Worm (Caenorhabditis elegans) whole organism, L4 larva: ENCODE measurements around the gene C29E4.17.

Source experiments
- F37D6.2 ChIP-seq: sonication (generic microtip); optimal IDR thresholded peaks from 2 replicates; lab custom pipeline; 2016; ENCODE audit warnings: mild to moderate bottlenecking, missing genetic modification characterization, missing compliant biosample characterization
- F44E2.7 ChIP-seq: fragments of 200-800 bp; sonication (Bioruptor generic); IDR thresholded peaks from 2 replicates; pipeline ENCODE4 v2.1.2; 2022; ENCODE audit warnings: missing genetic modification characterization, missing compliant biosample characterization
- F49E8.2 ChIP-seq: sonication (generic microtip); optimal IDR thresholded peaks from 2 replicates; lab custom pipeline; 2016; ENCODE audit warnings: missing compliant biosample characterization, mild to moderate bottlenecking, missing genetic modification characterization, borderline replicate concordance
- T20F7.1 ChIP-seq: fragments of 200-800 bp; sonication (Bioruptor generic); optimal IDR thresholded peaks from 2 replicates; lab custom pipeline; 2018; ENCODE audit warnings: mild to moderate bottlenecking, missing genetic modification characterization, missing compliant biosample characterization
- Y48G9A.11 ChIP-seq: fragments of 200-800 bp; sonication (Bioruptor generic); IDR thresholded peaks from 2 replicates; pipeline ENCODE4 v1.3.6; 2022; ENCODE audit warnings: missing genetic modification reagents, missing genetic modification characterization, missing compliant biosample characterization
- Y5F2A.4 ChIP-seq: fragments of 200-800 bp; sonication (Bioruptor generic); optimal IDR thresholded peaks from 2 replicates; lab custom pipeline; 2018; ENCODE audit warnings: mild to moderate bottlenecking, missing genetic modification characterization, missing compliant biosample characterization
- ZK546.5 ChIP-seq, 2 experiments: sonication (generic microtip); optimal IDR thresholded peaks; 2 replicates each; lab custom pipeline; 2017; ENCODE audit warnings: missing biosample characterization in 2 of 2, missing genetic modification characterization in 2 of 2
- aha-1 ChIP-seq: fragments of 150-350 bp; peaks from one replicate; lab custom pipeline; 2014; ENCODE audit warnings: missing biosample characterization, missing genetic modification characterization
- ceh-32 ChIP-seq: sonication (generic microtip); optimal IDR thresholded peaks from 2 replicates; lab custom pipeline; 2016; ENCODE audit warnings: mild to moderate bottlenecking, missing genetic modification characterization, missing compliant biosample characterization; ENCODE audit not compliant: poor library complexity
- ceh-44 ChIP-seq: fragments of 200-800 bp; sonication (Bioruptor generic); IDR thresholded peaks from 2 replicates; pipeline ENCODE4 v1.3.6; 2022; ENCODE audit warnings: missing genetic modification reagents, missing genetic modification characterization, missing compliant biosample characterization
- ces-1 ChIP-seq: fragments of 150-350 bp; sonication (generic microtip); optimal IDR thresholded peaks from 4 replicates; lab custom pipeline; 2014; ENCODE audit warnings: missing biosample characterization, missing genetic modification reagents, missing genetic modification characterization
- dpl-1 ChIP-seq: fragments of 150-350 bp; optimal IDR thresholded peaks from 2 replicates; lab custom pipeline; 2014; ENCODE audit warnings: missing biosample characterization, missing genetic modification reagents, missing genetic modification characterization
- dve-1 ChIP-seq: sonication (generic microtip); optimal IDR thresholded peaks from 2 replicates; lab custom pipeline; 2017; ENCODE audit warnings: antibody characterized with exemption, mild to moderate bottlenecking, missing genetic modification characterization, missing compliant biosample characterization; ENCODE audit not compliant: insufficient read depth
- fkh-10 ChIP-seq: fragments of 150-350 bp; optimal IDR thresholded peaks from 2 replicates; lab custom pipeline; 2014; ENCODE audit warnings: missing biosample characterization, missing genetic modification reagents, missing genetic modification characterization
- hif-1 ChIP-seq, 2 experiments: sonication (generic microtip); optimal IDR thresholded peaks; 2 replicates each; lab custom pipeline; 2016 to 2017; ENCODE audit warnings: missing compliant biosample characterization in 2 of 2, missing genetic modification characterization in 2 of 2, missing genetic modification reagents in 2 of 2, missing genotype in 2 of 2, mild to moderate bottlenecking in 1 of 2
- hlh-30 ChIP-seq: sonication (generic microtip); optimal IDR thresholded peaks from 2 replicates; lab custom pipeline; 2017; ENCODE audit warnings: antibody characterized with exemption, mild to moderate bottlenecking, missing genetic modification characterization, missing compliant biosample characterization; ENCODE audit not compliant: insufficient read depth
- hmg-1.1 ChIP-seq: fragments of 200-800 bp; sonication (Bioruptor generic); IDR thresholded peaks from 2 replicates; pipeline ENCODE4 v1.3.6; 2022; ENCODE audit warnings: missing genetic modification reagents, missing genetic modification characterization, missing compliant biosample characterization
- lim-7 ChIP-seq: fragments of 200-800 bp; sonication (Bioruptor generic); IDR thresholded peaks from 2 replicates; pipeline ENCODE4 v1.3.6; 2022; ENCODE audit warnings: missing genetic modification characterization, missing compliant biosample characterization
- lin-1 ChIP-seq: fragments of 200-800 bp; sonication (Bioruptor generic); IDR thresholded peaks from 2 replicates; pipeline ENCODE4 v1.3.6; 2022; ENCODE audit warnings: missing genetic modification reagents, missing genetic modification characterization, missing compliant biosample characterization
- lin-13 ChIP-seq: fragments of 150-350 bp; optimal IDR thresholded peaks from 2 replicates; lab custom pipeline; 2014; ENCODE audit warnings: missing biosample characterization, missing genetic modification reagents, missing genetic modification characterization
- lin-29 ChIP-seq: fragments of 200-800 bp; sonication (Bioruptor generic); IDR thresholded peaks from 2 replicates; pipeline ENCODE4 v1.3.6; 2022; ENCODE audit warnings: missing genetic modification reagents, missing genetic modification characterization, missing compliant biosample characterization
- lin-39 ChIP-seq: fragments of 150-350 bp; optimal IDR thresholded peaks from 2 replicates; lab custom pipeline; 2014; ENCODE audit warnings: missing biosample characterization, missing genetic modification reagents, missing genetic modification characterization
- lsy-2 ChIP-seq, 2 experiments: fragments of 150-350 bp in 1 of 2; sonication (generic microtip) in 1 of 2; optimal IDR thresholded peaks; 2 replicates each; lab custom pipeline; 2014 to 2017; ENCODE audit warnings: missing biosample characterization in 2 of 2, missing genetic modification characterization in 2 of 2
- madf-5 ChIP-seq, 2 experiments: fragments of 200-800 bp; sonication (Bioruptor generic); IDR thresholded peaks; 2 replicates each; pipeline ENCODE4 v1.3.6; 2022; ENCODE audit warnings: missing compliant biosample characterization in 2 of 2, missing genetic modification characterization in 2 of 2
- mdt-29 ChIP-seq: fragments of 200-800 bp; sonication (Bioruptor generic); IDR thresholded peaks from 2 replicates; pipeline ENCODE4 v1.3.6; 2022; ENCODE audit warnings: missing genetic modification reagents, missing genetic modification characterization, missing compliant biosample characterization
- mep-1 ChIP-seq: fragments of 150-350 bp; sonication (generic microtip); optimal IDR thresholded peaks from 3 replicates; lab custom pipeline; 2014; ENCODE audit warnings: missing biosample characterization, missing genetic modification characterization
- mes-2 ChIP-seq: sonication (generic microtip); optimal IDR thresholded peaks from 2 replicates; lab custom pipeline; 2016; ENCODE audit warnings: missing genotype, mild to moderate bottlenecking, missing genetic modification characterization, missing compliant biosample characterization; ENCODE audit not compliant: poor library complexity, severe bottlenecking
- nhr-10 ChIP-seq: fragments of 150-350 bp; optimal IDR thresholded peaks from 2 replicates; lab custom pipeline; 2014; ENCODE audit warnings: missing biosample characterization, missing genetic modification characterization
- nhr-11 ChIP-seq: fragments of 150-350 bp; optimal IDR thresholded peaks from 2 replicates; lab custom pipeline; 2014; ENCODE audit warnings: missing biosample characterization, missing genetic modification characterization
- nhr-25 ChIP-seq: sonication (generic microtip); optimal IDR thresholded peaks from 2 replicates; lab custom pipeline; 2017; ENCODE audit warnings: missing genetic modification characterization, mild to moderate bottlenecking, missing compliant biosample characterization, antibody characterized with exemption, moderate library complexity, borderline replicate concordance; ENCODE audit not compliant: insufficient read depth
- nhr-28 ChIP-seq: fragments of 150-350 bp; optimal IDR thresholded peaks from 2 replicates; lab custom pipeline; 2014; ENCODE audit warnings: missing biosample characterization, missing genetic modification characterization
- nhr-6 ChIP-seq: fragments of 150-350 bp; optimal IDR thresholded peaks from 2 replicates; lab custom pipeline; 2014; ENCODE audit warnings: missing biosample characterization, missing genetic modification characterization
- set-16 ChIP-seq: fragments of 200-800 bp; sonication (Bioruptor generic); IDR thresholded peaks from 2 replicates; pipeline ENCODE4 v1.3.6; 2022; ENCODE audit warnings: missing genetic modification reagents, missing genetic modification characterization, missing compliant biosample characterization
- skn-1 ChIP-seq: fragments of 150-350 bp; optimal IDR thresholded peaks from 2 replicates; lab custom pipeline; 2014; ENCODE audit warnings: missing biosample characterization, missing genetic modification characterization
- spr-1 ChIP-seq: sonication (generic microtip); optimal IDR thresholded peaks from 2 replicates; lab custom pipeline; 2016; ENCODE audit warnings: mild to moderate bottlenecking, missing genetic modification characterization, missing compliant biosample characterization
- tra-1 ChIP-seq: fragments of 200-800 bp; sonication (Bioruptor generic); IDR thresholded peaks from 2 replicates; pipeline ENCODE4 v1.3.6; 2022; ENCODE audit warnings: missing genetic modification reagents, missing genetic modification characterization, missing compliant biosample characterization
- unc-130 ChIP-seq: sonication (generic microtip); optimal IDR thresholded peaks from 2 replicates; lab custom pipeline; 2016; ENCODE audit warnings: missing genetic modification reagents, missing genetic modification characterization, missing compliant biosample characterization
- unc-39 ChIP-seq: sonication (generic microtip); optimal IDR thresholded peaks from 2 replicates; lab custom pipeline; 2017; ENCODE audit warnings: missing biosample characterization, missing genetic modification characterization
- zfp-3 ChIP-seq: fragments of 200-800 bp; sonication (Bioruptor generic); conservative IDR thresholded peaks from 2 replicates; pipeline ENCODE4 v1.3.6; 2022; ENCODE audit warnings: missing genetic modification reagents, missing genetic modification characterization, missing compliant biosample characterization
- zip-11 ChIP-seq: fragments of 200-800 bp; sonication (Bioruptor generic); IDR thresholded peaks from 2 replicates; pipeline ENCODE4 v1.3.6; 2022; ENCODE audit warnings: missing genetic modification characterization, missing compliant biosample characterization
- ztf-7 ChIP-seq: fragments of 150-350 bp; optimal IDR thresholded peaks from 2 replicates; lab custom pipeline; 2014; ENCODE audit warnings: missing biosample characterization, missing genetic modification characterization

Gene C29E4.17

DNA sequence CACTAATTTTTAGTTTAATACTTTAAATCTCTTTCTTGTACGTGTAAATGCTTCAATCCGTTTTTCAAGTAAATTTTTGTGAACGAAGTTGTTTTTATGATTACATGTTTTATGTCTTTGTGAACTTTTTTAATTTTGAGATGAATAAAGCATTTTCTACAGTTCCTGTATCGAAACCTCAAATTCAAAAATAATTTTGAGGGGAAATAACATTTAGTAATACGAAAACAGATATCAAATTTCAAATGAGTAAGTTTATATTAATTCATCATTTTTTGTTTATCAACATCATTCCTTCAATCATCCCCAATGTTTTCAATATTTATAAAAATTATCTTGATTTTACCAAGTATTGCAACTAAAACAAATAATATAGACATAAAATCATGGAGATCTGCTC is 15.2 kb downstream of the C29E4.17 start, which contains the start of gene C29E4.10:
C29E4.10 (plus strand) TSS at position 301 of the 400 bp plus-strand sequence.
- TF ChIP-seq F37D6.2 (tag; lab: Kevin White, UChicago) (no peak), skn-1 (no peak), nhr-10 (tag; lab: Kevin White, UChicago) (no peak), nhr-6 (tag; lab: Kevin White, UChicago) (no peak), F49E8.2 (no peak), lin-13 (GFP tag; lab: Kevin White, UChicago) (no peak), lin-39 (no peak), lin-1 (GFP tag; lab: Robert Waterston, UW) (no peak), ces-1 (no peak), set-16 (GFP tag; lab: Robert Waterston, UW) (no peak), nhr-25 (tag; lab: Kevin White, UChicago) (no peak), lsy-2 (tag; optimal IDR thresholded peaks at IDR 0.05; lab: Kevin White, UChicago) (no peak)

DNA sequence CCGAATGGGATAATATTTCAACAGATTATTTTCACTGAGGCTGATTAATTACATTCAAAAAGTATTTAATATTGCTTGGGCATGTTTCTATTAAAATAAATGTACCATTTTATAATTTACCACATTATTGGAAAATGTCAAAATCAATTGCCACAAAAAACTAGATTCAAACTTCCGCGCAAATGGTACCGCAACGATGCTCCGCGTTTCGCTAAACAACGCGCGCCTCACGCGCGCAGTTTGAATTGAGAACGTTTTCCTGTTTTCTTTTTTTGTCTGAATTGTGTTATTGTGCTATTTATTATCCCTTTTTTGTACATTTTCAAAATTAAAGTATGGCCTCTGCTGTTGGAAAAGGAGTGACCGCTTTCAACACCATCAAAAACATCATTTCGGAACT is 18.5 kb downstream of the C29E4.17 start, which contains the start of gene C29E4.12:
C29E4.12 (plus strand) TSS at position 333 of the 400 bp plus-strand sequence.
- peak; percentile 94 for TF ChIP-seq Y48G9A.11 (GFP tag; lab: Robert Waterston, UW)
- TF ChIP-seq fkh-10 (GFP tag; lab: Kevin White, UChicago): peak; percentile 38
- peak; percentile 79 for TF ChIP-seq hlh-30
- peak in 1 of 2 experiments; percentile 83 for TF ChIP-seq lsy-2 (tag; optimal IDR thresholded peaks at IDR 0.05; lab: Kevin White, UChicago)
- peak; percentile 45 for TF ChIP-seq nhr-6 (tag; lab: Kevin White, UChicago)
- no peak for TF ChIP-seq ZK546.5 (tag; optimal IDR thresholded peaks at IDR 0.05; lab: Kevin White, UChicago)
- TF ChIP-seq T20F7.1: peak; percentile 99
- TF ChIP-seq nhr-25 (tag; lab: Kevin White, UChicago): peak; percentile 55
- TF ChIP-seq nhr-11: peak; percentile 11
- peak; percentile 52 for TF ChIP-seq nhr-28
- TF ChIP-seq aha-1 (tag; lab: Kevin White, UChicago): peak; percentile 62
- no peak for TF ChIP-seq ztf-7 (tag; lab: Kevin White, UChicago)
- TF ChIP-seq hmg-1.1 (GFP tag; lab: Robert Waterston, UW): peak; percentile 65; the same call in 1 of the 2 replicates
- peak; percentile 26 for TF ChIP-seq dve-1
- TF ChIP-seq hif-1 (tag; optimal IDR thresholded peaks at IDR 0.05; lab: Kevin White, UChicago): peak in 1 of 2 experiments; percentile 27
- no peak for TF ChIP-seq spr-1
- no peak for TF ChIP-seq lim-7
- TF ChIP-seq dpl-1: peak; percentile 96
- TF ChIP-seq mes-2: peak; percentile 77

DNA sequence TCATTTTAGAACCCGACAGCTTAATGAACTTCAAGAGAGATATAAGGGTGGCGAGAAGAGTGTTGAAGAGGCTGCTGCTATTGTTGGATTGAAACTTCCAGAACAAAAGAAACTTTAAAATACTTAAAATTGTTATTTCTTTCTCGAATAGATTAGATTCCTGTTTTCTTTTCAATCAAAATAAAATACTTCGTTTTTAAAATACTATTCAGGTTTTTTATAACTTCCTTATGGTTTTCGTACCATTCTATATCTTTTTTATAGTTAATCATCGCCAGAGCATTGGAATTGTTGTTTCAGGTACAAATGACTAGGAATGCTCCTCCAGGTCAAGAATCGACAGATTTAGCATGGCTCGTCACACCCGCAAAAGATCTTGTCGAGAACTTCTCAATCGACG is 19.1 kb downstream of the C29E4.17 start, which contains the start of gene kle-2:
kle-2 (plus strand) TSS at position 301 of the 400 bp plus-strand sequence.
- TF ChIP-seq aha-1 (tag; lab: Kevin White, UChicago) (no peak), mep-1 (tag; lab: Kevin White, UChicago) (no peak), madf-5 (GFP tag; IDR thresholded peaks at IDR 0.05; lab: Robert Waterston, UW) (no peak), zip-11 (no peak), unc-39 (no peak), tra-1 (GFP tag; lab: Robert Waterston, UW) (no peak), lin-29 (GFP tag; lab: Robert Waterston, UW) (no peak), unc-130 (no peak), F44E2.7 (GFP tag; lab: Robert Waterston, UW) (no peak), Y5F2A.4 (GFP tag; lab: Kevin White, UChicago) (no peak), zfp-3 (no peak), hlh-30 (no peak), dve-1 (no peak), ceh-44 (no peak), ceh-32 (no peak), mdt-29 (GFP tag; lab: Robert Waterston, UW) (no peak)
